Worm (Caenorhabditis elegans) whole organism, mixed stage, embryonic: ENCODE results near the gene C08B6.3.

Experiments
- drap-1 ChIP-seq: fragments of 200-800 bp; sonication (Bioruptor generic); optimal IDR thresholded peaks from 3 replicates; lab custom pipeline; 2018; ENCODE audit warnings: mild to moderate bottlenecking, missing genetic modification characterization, missing compliant biosample characterization
- hlh-1 ChIP-seq: fragments of 150-350 bp; optimal IDR thresholded peaks from 2 replicates; lab custom pipeline; 2014; ENCODE audit warnings: missing biosample characterization, missing genetic modification reagents, missing genetic modification characterization
- mls-2 ChIP-seq: sonication (generic microtip); optimal IDR thresholded peaks from 2 replicates; lab custom pipeline; 2016; ENCODE audit warnings: mild to moderate bottlenecking, missing genetic modification characterization, moderate library complexity, missing compliant biosample characterization
- nhr-12 ChIP-seq: fragments of 150-350 bp; optimal IDR thresholded peaks from 2 replicates; lab custom pipeline; 2014; ENCODE audit warnings: missing biosample characterization, missing genetic modification characterization
- nhr-2 ChIP-seq: fragments of 150-350 bp; optimal IDR thresholded peaks from 2 replicates; lab custom pipeline; 2014; ENCODE audit warnings: missing biosample characterization, missing genetic modification characterization
- unc-62 ChIP-seq: fragments of 150-350 bp; optimal IDR thresholded peaks from 2 replicates; lab custom pipeline; 2014; ENCODE audit warnings: missing biosample characterization, missing genetic modification reagents, missing genetic modification characterization

ce11 chrV:10123324-10123723 is 11.2 kb upstream of the C08B6.3 start, which contains the start of gene C08B6.6:
- no peak for TF ChIP-seq mls-2 (tag; lab: Kevin White, UChicago)
- no peak for TF ChIP-seq nhr-2 (tag; lab: Kevin White, UChicago)
- no peak for TF ChIP-seq hlh-1
- TF ChIP-seq drap-1 (GFP tag; lab: Kevin White, UChicago): no peak
- TF ChIP-seq unc-62 (GFP tag; lab: Kevin White, UChicago): no peak
- no peak for TF ChIP-seq nhr-12 (tag; lab: Kevin White, UChicago)
